Worm (Caenorhabditis elegans) whole organism, L4 larva: ENCODE results near the gene T03F6.9.

Source experiments
- D1046.2 ChIP-seq: fragments of 200-800 bp; sonication (Bioruptor generic); IDR thresholded peaks from 2 replicates; pipeline ENCODE4 v1.3.6; 2022; ENCODE audit warnings: missing genetic modification characterization, missing compliant biosample characterization
- F26F4.8 ChIP-seq: fragments of 200-800 bp; sonication (Bioruptor generic); conservative IDR thresholded peaks from 2 replicates; pipeline ENCODE4 v1.3.6; 2022; ENCODE audit warnings: missing genetic modification characterization, missing compliant biosample characterization
- F44E2.7 ChIP-seq: fragments of 200-800 bp; sonication (Bioruptor generic); IDR thresholded peaks from 2 replicates; pipeline ENCODE4 v2.1.2; 2022; ENCODE audit warnings: missing genetic modification characterization, missing compliant biosample characterization
- T20F7.1 ChIP-seq: fragments of 200-800 bp; sonication (Bioruptor generic); optimal IDR thresholded peaks from 2 replicates; lab custom pipeline; 2018; ENCODE audit warnings: mild to moderate bottlenecking, missing genetic modification characterization, missing compliant biosample characterization
- Y5F2A.4 ChIP-seq: fragments of 200-800 bp; sonication (Bioruptor generic); optimal IDR thresholded peaks from 2 replicates; lab custom pipeline; 2018; ENCODE audit warnings: mild to moderate bottlenecking, missing genetic modification characterization, missing compliant biosample characterization
- ZK337.2 ChIP-seq: fragments of 200-800 bp; sonication (Bioruptor generic); IDR thresholded peaks from 2 replicates; pipeline ENCODE4 v1.3.6; 2022; ENCODE audit warnings: missing genetic modification reagents, missing genetic modification characterization, missing compliant biosample characterization
- ZK546.5 ChIP-seq, 2 experiments: sonication (generic microtip); optimal IDR thresholded peaks; 2 replicates each; lab custom pipeline; 2017; ENCODE audit warnings: missing biosample characterization in 2 of 2, missing genetic modification characterization in 2 of 2
- aly-2 ChIP-seq: sonication (generic microtip); optimal IDR thresholded peaks from 2 replicates; lab custom pipeline; 2018; ENCODE audit warnings: missing biosample characterization, missing genetic modification characterization
- ama-1 ChIP-seq: fragments of 150-350 bp; optimal IDR thresholded peaks from 2 replicates; lab custom pipeline; 2014; ENCODE audit warnings: inconsistent platforms, mixed read lengths
- arid-1 ChIP-seq: fragments of 200-800 bp; sonication (Bioruptor generic); conservative IDR thresholded peaks from 2 replicates; pipeline ENCODE4 v1.3.6; 2022; ENCODE audit warnings: missing genetic modification reagents, missing genetic modification characterization, missing compliant biosample characterization
- ceh-28 ChIP-seq: fragments of 150-350 bp; optimal IDR thresholded peaks from 2 replicates; lab custom pipeline; 2014; ENCODE audit warnings: missing biosample characterization, missing genetic modification reagents, missing genetic modification characterization
- ceh-44 ChIP-seq: fragments of 200-800 bp; sonication (Bioruptor generic); IDR thresholded peaks from 2 replicates; pipeline ENCODE4 v1.3.6; 2022; ENCODE audit warnings: missing genetic modification reagents, missing genetic modification characterization, missing compliant biosample characterization
- ceh-82 ChIP-seq: sonication (generic microtip); optimal IDR thresholded peaks from 2 replicates; lab custom pipeline; 2017; ENCODE audit warnings: missing biosample characterization, missing genetic modification characterization
- ctbp-1 ChIP-seq: fragments of 200-800 bp; sonication (Bioruptor generic); IDR thresholded peaks from 2 replicates; pipeline ENCODE4 v1.3.6; 2022; ENCODE audit warnings: missing genetic modification reagents, missing genetic modification characterization, missing compliant biosample characterization
- daf-16 ChIP-seq, 3 experiments: sonication (generic microtip); optimal IDR thresholded peaks; 2 replicates each; lab custom pipeline; 2016 to 2017; ENCODE audit warnings: missing genetic modification characterization in 3 of 3, missing genetic modification reagents in 3 of 3, mild to moderate bottlenecking in 2 of 3, missing compliant biosample characterization in 2 of 3, missing biosample characterization in 1 of 3, moderate library complexity in 1 of 3
- dmd-6 ChIP-seq: fragments of 200-800 bp; sonication (Bioruptor generic); IDR thresholded peaks from 2 replicates; pipeline ENCODE4 v1.3.6; 2022; ENCODE audit warnings: missing genetic modification reagents, missing genetic modification characterization, missing compliant biosample characterization
- dve-1 ChIP-seq: sonication (generic microtip); optimal IDR thresholded peaks from 2 replicates; lab custom pipeline; 2017; ENCODE audit warnings: antibody characterized with exemption, mild to moderate bottlenecking, missing genetic modification characterization, missing compliant biosample characterization; ENCODE audit not compliant: insufficient read depth
- egl-27 ChIP-seq: sonication (generic microtip); optimal IDR thresholded peaks from 3 replicates; lab custom pipeline; 2017; ENCODE audit warnings: missing biosample characterization, missing genetic modification reagents, missing genetic modification characterization
- egl-43 ChIP-seq: fragments of 200-800 bp; sonication (Bioruptor generic); IDR thresholded peaks from 2 replicates; pipeline ENCODE4 v1.3.6; 2022; ENCODE audit warnings: missing genetic modification reagents, missing genetic modification characterization, missing compliant biosample characterization
- gei-8 ChIP-seq: fragments of 200-800 bp; sonication (Bioruptor generic); optimal IDR thresholded peaks from 2 replicates; lab custom pipeline; 2018; ENCODE audit warnings: mild to moderate bottlenecking, missing genetic modification characterization, missing compliant biosample characterization
- jun-1 ChIP-seq: fragments of 150-350 bp; optimal IDR thresholded peaks from 2 replicates; lab custom pipeline; 2014; ENCODE audit warnings: missing biosample characterization, missing genetic modification reagents, missing genetic modification characterization
- lim-7 ChIP-seq: fragments of 200-800 bp; sonication (Bioruptor generic); IDR thresholded peaks from 2 replicates; pipeline ENCODE4 v1.3.6; 2022; ENCODE audit warnings: missing genetic modification characterization, missing compliant biosample characterization
- lin-13 ChIP-seq: fragments of 150-350 bp; optimal IDR thresholded peaks from 2 replicates; lab custom pipeline; 2014; ENCODE audit warnings: missing biosample characterization, missing genetic modification reagents, missing genetic modification characterization
- lin-29 ChIP-seq: fragments of 200-800 bp; sonication (Bioruptor generic); IDR thresholded peaks from 2 replicates; pipeline ENCODE4 v1.3.6; 2022; ENCODE audit warnings: missing genetic modification reagents, missing genetic modification characterization, missing compliant biosample characterization
- lin-38 ChIP-seq: fragments of 200-800 bp; sonication (Bioruptor generic); IDR thresholded peaks from 2 replicates; pipeline ENCODE4 v1.3.6; 2022; ENCODE audit warnings: missing genetic modification reagents, missing genetic modification characterization, missing compliant biosample characterization
- lir-3 ChIP-seq: sonication (generic microtip); optimal IDR thresholded peaks from 2 replicates; lab custom pipeline; 2016; ENCODE audit warnings: mild to moderate bottlenecking, missing genetic modification characterization, missing compliant biosample characterization
- lsy-2 ChIP-seq, 2 experiments: fragments of 150-350 bp in 1 of 2; sonication (generic microtip) in 1 of 2; optimal IDR thresholded peaks; 2 replicates each; lab custom pipeline; 2014 to 2017; ENCODE audit warnings: missing biosample characterization in 2 of 2, missing genetic modification characterization in 2 of 2
- mep-1 ChIP-seq: fragments of 150-350 bp; sonication (generic microtip); optimal IDR thresholded peaks from 3 replicates; lab custom pipeline; 2014; ENCODE audit warnings: missing biosample characterization, missing genetic modification characterization
- mxl-2 ChIP-seq: fragments of 200-800 bp; sonication (Bioruptor generic); conservative IDR thresholded peaks from 2 replicates; pipeline ENCODE4 v1.3.6; 2022; ENCODE audit warnings: missing genetic modification reagents, missing genetic modification characterization, missing compliant biosample characterization
- nhr-11 ChIP-seq: fragments of 150-350 bp; optimal IDR thresholded peaks from 2 replicates; lab custom pipeline; 2014; ENCODE audit warnings: missing biosample characterization, missing genetic modification characterization
- nhr-25 ChIP-seq: sonication (generic microtip); optimal IDR thresholded peaks from 2 replicates; lab custom pipeline; 2017; ENCODE audit warnings: missing genetic modification characterization, mild to moderate bottlenecking, missing compliant biosample characterization, antibody characterized with exemption, moderate library complexity, borderline replicate concordance; ENCODE audit not compliant: insufficient read depth
- nhr-28 ChIP-seq: fragments of 150-350 bp; optimal IDR thresholded peaks from 2 replicates; lab custom pipeline; 2014; ENCODE audit warnings: missing biosample characterization, missing genetic modification characterization
- nhr-48 ChIP-seq: sonication (generic microtip); optimal IDR thresholded peaks from 2 replicates; lab custom pipeline; 2016; ENCODE audit warnings: mild to moderate bottlenecking, missing genetic modification characterization, missing compliant biosample characterization
- nhr-6 ChIP-seq: fragments of 150-350 bp; optimal IDR thresholded peaks from 2 replicates; lab custom pipeline; 2014; ENCODE audit warnings: missing biosample characterization, missing genetic modification characterization
- pha-4 ChIP-seq, 2 experiments: fragments of 150-350 bp in 1 of 2; fragments of 200-800 bp in 1 of 2; sonication (Bioruptor generic) in 1 of 2; IDR thresholded peaks in 1 of 2; optimal IDR thresholded peaks in 1 of 2; 2 replicates each; pipeline versions ENCODE4 v1.3.6 to Lab custom; 2014 to 2022; ENCODE audit warnings: missing genetic modification characterization in 2 of 2, missing genetic modification reagents in 2 of 2, missing biosample characterization in 1 of 2, missing compliant biosample characterization in 1 of 2
- php-3 ChIP-seq: fragments of 200-800 bp; sonication (Bioruptor generic); IDR thresholded peaks from 2 replicates; pipeline ENCODE4 v1.3.6; 2022; ENCODE audit warnings: missing genetic modification reagents, missing genetic modification characterization, missing compliant biosample characterization
- pqm-1 ChIP-seq: sonication (generic microtip); optimal IDR thresholded peaks from 2 replicates; lab custom pipeline; 2017; ENCODE audit warnings: missing biosample characterization, missing genetic modification characterization
- snpc-1.2 ChIP-seq: fragments of 200-800 bp; sonication (Bioruptor generic); IDR thresholded peaks from 2 replicates; pipeline ENCODE4 v1.3.6; 2022; ENCODE audit warnings: missing genetic modification reagents, missing genetic modification characterization, missing compliant biosample characterization
- spr-1 ChIP-seq: sonication (generic microtip); optimal IDR thresholded peaks from 2 replicates; lab custom pipeline; 2016; ENCODE audit warnings: mild to moderate bottlenecking, missing genetic modification characterization, missing compliant biosample characterization
- spr-3 ChIP-seq: fragments of 200-800 bp; sonication (Bioruptor generic); optimal IDR thresholded peaks from 2 replicates; lab custom pipeline; 2018; ENCODE audit warnings: mild to moderate bottlenecking, missing genetic modification characterization, missing compliant biosample characterization
- tag-97 ChIP-seq: fragments of 200-800 bp; sonication (Bioruptor generic); IDR thresholded peaks from 2 replicates; pipeline ENCODE4 v1.3.6; 2022; ENCODE audit warnings: missing genetic modification characterization, missing compliant biosample characterization
- tra-1 ChIP-seq: fragments of 200-800 bp; sonication (Bioruptor generic); IDR thresholded peaks from 2 replicates; pipeline ENCODE4 v1.3.6; 2022; ENCODE audit warnings: missing genetic modification reagents, missing genetic modification characterization, missing compliant biosample characterization
- unc-39 ChIP-seq: sonication (generic microtip); optimal IDR thresholded peaks from 2 replicates; lab custom pipeline; 2017; ENCODE audit warnings: missing biosample characterization, missing genetic modification characterization
- unc-62 ChIP-seq, 3 experiments: fragments of 150-350 bp in 1 of 3; sonication (generic microtip); optimal IDR thresholded peaks in 2 of 3; peaks in 1 of 3; 1 replicate in 1 of 3; 2 replicates in 2 of 3; lab custom pipeline; 2014 to 2017; ENCODE audit warnings: missing biosample characterization in 3 of 3, missing genetic modification characterization in 3 of 3, missing genetic modification reagents in 3 of 3, missing genotype in 1 of 3
- vab-7 ChIP-seq: fragments of 200-800 bp; sonication (Bioruptor generic); IDR thresholded peaks from 2 replicates; pipeline ENCODE4 v1.3.6; 2022; ENCODE audit warnings: missing genetic modification reagents, missing genetic modification characterization, missing compliant biosample characterization
- zip-11 ChIP-seq: fragments of 200-800 bp; sonication (Bioruptor generic); IDR thresholded peaks from 2 replicates; pipeline ENCODE4 v1.3.6; 2022; ENCODE audit warnings: missing genetic modification characterization, missing compliant biosample characterization

The T03F6.9 gene

DNA sequence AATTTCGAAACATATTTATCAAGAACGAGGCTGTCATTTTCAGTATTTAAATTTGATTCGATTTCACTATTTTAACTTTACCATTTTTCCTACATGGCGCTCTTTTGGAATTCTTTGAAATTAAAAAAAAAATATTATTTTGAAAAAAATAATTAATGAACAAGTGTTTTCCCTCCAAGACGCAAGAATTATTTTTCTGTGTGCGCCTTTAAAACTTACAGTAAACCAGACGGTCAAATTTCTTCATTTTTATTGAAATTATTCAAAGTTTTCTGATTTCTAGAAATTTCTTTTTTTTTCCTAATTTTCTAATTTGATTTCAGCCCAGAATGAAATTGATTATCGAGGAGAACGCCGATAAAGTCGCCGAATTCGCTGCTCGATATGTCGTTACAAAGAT, 18.2 kb upstream of the T03F6.9 start, which contains the start of gene T03F6.3:
Gene T03F6.3, plus strand, starts transcription at position 318 of the 400 bp plus-strand sequence.
- no peak for TF ChIP-seq nhr-11
- no peak for TF ChIP-seq lim-7
- TF ChIP-seq ama-1 (lab: Kevin White, UChicago): no peak
- TF ChIP-seq F44E2.7 (GFP tag; lab: Robert Waterston, UW): no peak
- no peak for TF ChIP-seq lin-13 (GFP tag; lab: Kevin White, UChicago)
- no peak for TF ChIP-seq Y5F2A.4 (GFP tag; lab: Kevin White, UChicago)
- no peak for TF ChIP-seq pha-4 (GFP tag; IDR thresholded peaks at IDR 0.05; lab: Robert Waterston, UW)
- TF ChIP-seq pha-4 (tag; optimal IDR thresholded peaks at IDR 0.05; lab: Kevin White, UChicago): no peak
- TF ChIP-seq snpc-1.2 (GFP tag; lab: Robert Waterston, UW): no peak
- no peak for TF ChIP-seq lir-3 (tag; lab: Kevin White, UChicago)
- TF ChIP-seq tra-1 (GFP tag; lab: Robert Waterston, UW): no peak
- no peak for TF ChIP-seq ceh-44
- TF ChIP-seq, all 104 proteins: peak for 0

DNA sequence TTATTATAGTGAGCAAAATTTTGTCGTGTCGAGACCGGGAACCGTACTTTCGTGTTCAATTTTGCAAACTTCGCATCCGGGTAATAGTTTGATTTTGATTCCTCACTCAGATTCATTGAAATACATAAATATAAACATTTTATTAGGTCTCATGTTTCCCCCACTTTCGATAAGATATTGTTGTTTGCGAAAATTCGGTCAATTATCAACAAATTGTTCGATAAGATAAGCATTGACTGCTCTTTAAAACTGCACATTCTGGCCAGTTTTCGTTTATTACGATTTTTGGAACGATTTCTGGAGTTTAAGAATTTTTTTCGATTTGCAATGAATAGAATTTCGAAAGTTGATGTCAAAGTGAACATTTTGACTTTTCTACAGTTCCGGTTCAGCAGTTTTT, 17.7 kb upstream of the T03F6.9 start:
- TF ChIP-seq dmd-6 (peak; percentile 23; the same call in 1 of the 2 replicates), dve-1 (tag; lab: Kevin White, UChicago) (peak; percentile 47), unc-62 (GFP tag; optimal IDR thresholded peaks at IDR 0.05 in 1 of 2; lab: Kevin White, UChicago) (no peak), unc-62 (tag; optimal IDR thresholded peaks at IDR 0.05; lab: Kevin White, UChicago) (no peak), lsy-2 (tag; optimal IDR thresholded peaks at IDR 0.05; lab: Kevin White, UChicago) (no peak), nhr-28 (peak; percentile 31), snpc-1.2 (GFP tag; lab: Robert Waterston, UW) (no peak), php-3 (GFP tag; lab: Robert Waterston, UW) (peak; percentile 66; the same call in 1 of the 2 replicates), pqm-1 (tag; lab: Kevin White, UChicago) (peak; percentile 60), daf-16 (GFP tag; optimal IDR thresholded peaks at IDR 0.05; lab: Kevin White, UChicago) (no peak), daf-16 (tag; optimal IDR thresholded peaks at IDR 0.05; lab: Kevin White, UChicago) (peak; percentile 89), mep-1 (tag; lab: Kevin White, UChicago) (no peak), zip-11 (GFP tag; lab: Robert Waterston, UW) (no peak), T20F7.1 (GFP tag; lab: Kevin White, UChicago) (no peak), ceh-82 (tag; lab: Kevin White, UChicago) (no peak)

DNA sequence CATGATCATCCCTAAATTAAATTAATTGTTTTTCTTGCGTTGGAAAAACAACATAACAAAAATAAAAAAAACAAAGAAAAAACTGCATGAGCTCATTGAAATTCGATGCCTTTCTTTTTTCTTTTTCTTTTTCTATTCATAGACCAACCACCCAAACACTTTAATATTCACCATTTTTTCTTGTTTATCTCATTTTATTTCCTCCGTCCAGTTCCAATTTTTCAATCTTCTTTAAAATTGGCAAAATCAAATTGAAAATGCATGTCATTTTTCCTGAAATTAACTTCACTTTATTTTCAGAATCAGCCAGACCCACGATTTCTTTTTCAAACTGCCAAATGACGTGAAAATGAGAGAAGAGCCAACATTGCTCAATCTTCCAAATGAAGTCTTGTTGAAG, 15.0 kb upstream of the T03F6.9 start, which contains the start of gene T03F6.4:
Gene T03F6.4, plus strand, starts transcription at position 301 of the 400 bp plus-strand sequence.
- no peak for TF ChIP-seq lin-29 (GFP tag; lab: Robert Waterston, UW)
- no peak for TF ChIP-seq arid-1 (GFP tag; lab: Robert Waterston, UW)
- TF ChIP-seq egl-43: no peak
- no peak for TF ChIP-seq mxl-2 (GFP tag; lab: Robert Waterston, UW)
- TF ChIP-seq spr-1 (tag; lab: Kevin White, UChicago): no peak
- TF ChIP-seq tag-97 (GFP tag; lab: Robert Waterston, UW): no peak
- no peak for TF ChIP-seq egl-27
- TF ChIP-seq unc-39 (tag; lab: Kevin White, UChicago): no peak
- TF ChIP-seq ctbp-1 (GFP tag; lab: Robert Waterston, UW): no peak
- TF ChIP-seq aly-2 (tag; lab: Kevin White, UChicago): no peak
- no peak for TF ChIP-seq gei-8 (GFP tag; lab: Kevin White, UChicago)
- TF ChIP-seq ZK546.5 (tag; optimal IDR thresholded peaks at IDR 0.05; lab: Kevin White, UChicago): no peak
- TF ChIP-seq, all 104 proteins: peak for 0

DNA sequence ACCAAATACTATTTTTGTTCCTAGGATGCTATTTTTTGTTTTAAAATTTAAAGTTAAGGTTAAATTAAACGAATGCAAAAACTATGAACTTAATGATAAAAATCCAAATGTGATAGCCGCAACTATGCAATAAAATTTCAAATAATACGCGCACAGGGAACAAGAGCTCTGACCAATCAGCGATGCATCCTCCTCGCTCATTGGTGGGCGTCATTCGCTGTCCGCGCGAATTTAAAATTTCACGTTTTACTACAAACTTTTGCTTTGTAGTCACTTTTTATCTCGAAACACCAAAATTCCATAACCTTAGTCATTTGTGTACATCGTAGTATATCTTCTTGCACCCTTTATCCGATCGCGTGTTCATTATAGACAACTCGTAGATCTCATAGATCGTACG, 12.3 kb upstream of the T03F6.9 start:
- no peak for TF ChIP-seq ctbp-1 (GFP tag; lab: Robert Waterston, UW)
- TF ChIP-seq D1046.2 (GFP tag; lab: Robert Waterston, UW): no peak
- no peak for TF ChIP-seq nhr-48 (tag; lab: Kevin White, UChicago)
- TF ChIP-seq jun-1: no peak
- no peak for TF ChIP-seq ZK337.2 (GFP tag; lab: Robert Waterston, UW)
- TF ChIP-seq lin-29 (GFP tag; lab: Robert Waterston, UW): no peak
- no peak for TF ChIP-seq lin-38
- TF ChIP-seq nhr-6 (tag; lab: Kevin White, UChicago): no peak
- TF ChIP-seq ZK546.5 (tag; optimal IDR thresholded peaks at IDR 0.05; lab: Kevin White, UChicago): no peak
- TF ChIP-seq vab-7 (GFP tag; lab: Robert Waterston, UW): no peak
- TF ChIP-seq nhr-25: no peak
- no peak for TF ChIP-seq spr-3 (GFP tag; lab: Kevin White, UChicago)
- TF ChIP-seq ceh-28 (tag; lab: Kevin White, UChicago): no peak
- no peak for TF ChIP-seq F44E2.7 (GFP tag; lab: Robert Waterston, UW)
- TF ChIP-seq F26F4.8 (GFP tag; lab: Robert Waterston, UW): no peak
